Worm (Caenorhabditis elegans) whole organism, early embryonic: ENCODE data around the gene Y43F8B.23.

Source experiments
- B0310.2 ChIP-seq: sonication (generic microtip); optimal IDR thresholded peaks from 2 replicates; lab custom pipeline; 2016; ENCODE audit warnings: mild to moderate bottlenecking, missing genetic modification characterization, missing compliant biosample characterization
- F13C5.2 ChIP-seq: sonication (generic microtip); optimal IDR thresholded peaks from 2 replicates; lab custom pipeline; 2017; ENCODE audit warnings: mild to moderate bottlenecking, missing genetic modification characterization, inconsistent platforms, missing compliant biosample characterization
- aly-1 ChIP-seq: sonication (generic microtip); optimal IDR thresholded peaks from 2 replicates; lab custom pipeline; 2016; ENCODE audit warnings: missing genetic modification characterization, missing compliant biosample characterization
- ama-1 ChIP-seq: fragments of 150-350 bp; optimal IDR thresholded peaks from 2 replicates; lab custom pipeline; 2014
- ceh-13 ChIP-seq: fragments of 200-800 bp; sonication (Bioruptor generic); optimal IDR thresholded peaks from 2 replicates; lab custom pipeline; 2018; ENCODE audit warnings: mild to moderate bottlenecking, missing genetic modification characterization, missing compliant biosample characterization
- ceh-36 ChIP-seq: sonication (generic microtip); optimal IDR thresholded peaks from 2 replicates; lab custom pipeline; 2016; ENCODE audit warnings: missing genetic modification characterization, inconsistent platforms, missing compliant biosample characterization
- ets-7 ChIP-seq: sonication (generic microtip); optimal IDR thresholded peaks from 2 replicates; lab custom pipeline; 2016; ENCODE audit warnings: missing genotype, missing genetic modification characterization, missing compliant biosample characterization
- flt-1 ChIP-seq: fragments of 200-800 bp; sonication (Bioruptor generic); IDR thresholded peaks from 2 replicates; pipeline ENCODE4 v1.3.6; 2022; ENCODE audit warnings: missing genetic modification characterization, missing compliant biosample characterization
- hmbx-1 ChIP-seq: sonication (generic microtip); optimal IDR thresholded peaks from 2 replicates; lab custom pipeline; 2016; ENCODE audit warnings: mild to moderate bottlenecking, missing genetic modification characterization, missing compliant biosample characterization
- hmg-4 ChIP-seq: fragments of 200-800 bp; sonication (Bioruptor generic); optimal IDR thresholded peaks from 2 replicates; lab custom pipeline; 2018; ENCODE audit warnings: mild to moderate bottlenecking, missing genetic modification characterization, missing compliant biosample characterization
- hnd-1 ChIP-seq: sonication (generic microtip); optimal IDR thresholded peaks from 2 replicates; lab custom pipeline; 2016; ENCODE audit warnings: missing genetic modification characterization, missing compliant biosample characterization
- pes-1 ChIP-seq: fragments of 200-800 bp; sonication (Bioruptor generic); IDR thresholded peaks from 2 replicates; pipeline ENCODE4 v1.3.6; 2022; ENCODE audit warnings: missing genetic modification reagents, missing genetic modification characterization, missing compliant biosample characterization
- scrt-1 ChIP-seq: fragments of 200-800 bp; sonication (Bioruptor generic); IDR thresholded peaks from 2 replicates; pipeline ENCODE4 v1.3.6; 2022; ENCODE audit warnings: missing genetic modification characterization, missing compliant biosample characterization
- sea-1 ChIP-seq: fragments of 200-800 bp; sonication (Bioruptor generic); conservative IDR thresholded peaks from 2 replicates; pipeline ENCODE4 v1.3.6; 2022; ENCODE audit warnings: missing genetic modification characterization, missing compliant biosample characterization
- tbx-11 ChIP-seq: fragments of 200-800 bp; sonication (Bioruptor generic); IDR thresholded peaks from 2 replicates; pipeline ENCODE4 v1.3.6; 2022; ENCODE audit warnings: missing genetic modification characterization, missing compliant biosample characterization
- tbx-37 ChIP-seq: fragments of 200-800 bp; sonication (Bioruptor generic); conservative IDR thresholded peaks from 2 replicates; pipeline ENCODE4 v1.3.6; 2022; ENCODE audit warnings: missing genetic modification reagents, missing genetic modification characterization, missing compliant biosample characterization
- tra-4 ChIP-seq: sonication (generic microtip); optimal IDR thresholded peaks from 2 replicates; lab custom pipeline; 2017; ENCODE audit warnings: missing genetic modification characterization, missing compliant biosample characterization

The Y43F8B.23 gene

ce11 chrV:19433806-19434437 lies 33.5 kb downstream of the Y43F8B.23 start, which contains the start of gene C25F9.16:
TSS of gene C25F9.16 (plus strand) at chrV:19434387.
- TF ChIP-seq sea-1 (GFP tag; lab: Robert Waterston, UW): no peak
- no peak for TF ChIP-seq hnd-1
- TF ChIP-seq scrt-1 (GFP tag; lab: Robert Waterston, UW): no peak
- no peak for TF ChIP-seq pes-1 (GFP tag; lab: Robert Waterston, UW)
- no peak for TF ChIP-seq B0310.2 (tag; lab: Kevin White, UChicago)
- TF ChIP-seq aly-1: no peak
- no peak for TF ChIP-seq F13C5.2 (tag; lab: Kevin White, UChicago)
- TF ChIP-seq ceh-13 (GFP tag; lab: Kevin White, UChicago): no peak
- TF ChIP-seq ceh-36 (tag; lab: Kevin White, UChicago): no peak
- TF ChIP-seq tbx-37 (GFP tag; lab: Robert Waterston, UW): no peak
- TF ChIP-seq tbx-11 (GFP tag; lab: Robert Waterston, UW): no peak
- TF ChIP-seq flt-1 (GFP tag; lab: Robert Waterston, UW): no peak
- no peak for TF ChIP-seq ets-7 (tag; lab: Kevin White, UChicago)

- no peak for TF ChIP-seq hnd-1
- TF ChIP-seq tbx-37 (GFP tag; lab: Robert Waterston, UW): no peak
- TF ChIP-seq ceh-13 (GFP tag; lab: Kevin White, UChicago): no peak
- no peak for TF ChIP-seq ama-1 (lab: Kevin White, UChicago)
- no peak for TF ChIP-seq ets-7 (tag; lab: Kevin White, UChicago)
- no peak for TF ChIP-seq flt-1 (GFP tag; lab: Robert Waterston, UW)
- no peak for TF ChIP-seq pes-1 (GFP tag; lab: Robert Waterston, UW)
- TF ChIP-seq sea-1 (GFP tag; lab: Robert Waterston, UW): no peak
- TF ChIP-seq B0310.2 (tag; lab: Kevin White, UChicago): no peak
- TF ChIP-seq aly-1: no peak
- TF ChIP-seq hmg-4: no peak
- TF ChIP-seq F13C5.2 (tag; lab: Kevin White, UChicago): no peak
These were observed 34.5 kb downstream of the Y43F8B.23 start, which contains the start of gene C25F9.11 for ce11 chrV:19432972-19433371. TSS of gene C25F9.11 (minus strand) at chrV:19433072.

ce11 chrV:19432030-19432429 lies 35.4 kb downstream of the Y43F8B.23 start:
- TF ChIP-seq tra-4: no peak
- TF ChIP-seq ceh-36 (tag; lab: Kevin White, UChicago): no peak
- no peak for TF ChIP-seq tbx-11 (GFP tag; lab: Robert Waterston, UW)
- TF ChIP-seq hmg-4: no peak
- no peak for TF ChIP-seq B0310.2 (tag; lab: Kevin White, UChicago)
- no peak for TF ChIP-seq hmbx-1 (tag; lab: Kevin White, UChicago)
- no peak for TF ChIP-seq hnd-1
- TF ChIP-seq ama-1 (lab: Kevin White, UChicago): no peak
- TF ChIP-seq F13C5.2 (tag; lab: Kevin White, UChicago): no peak
- no peak for TF ChIP-seq tbx-37 (GFP tag; lab: Robert Waterston, UW)
- no peak for TF ChIP-seq ets-7 (tag; lab: Kevin White, UChicago)
- TF ChIP-seq ceh-13 (GFP tag; lab: Kevin White, UChicago): no peak
- no peak for TF ChIP-seq sea-1 (GFP tag; lab: Robert Waterston, UW)
- TF ChIP-seq aly-1: no peak
- TF ChIP-seq scrt-1 (GFP tag; lab: Robert Waterston, UW): no peak
- TF ChIP-seq pes-1 (GFP tag; lab: Robert Waterston, UW): no peak

- TF ChIP-seq B0310.2 (tag; lab: Kevin White, UChicago) (no peak), tbx-11 (GFP tag; lab: Robert Waterston, UW) (no peak), pes-1 (GFP tag; lab: Robert Waterston, UW) (no peak), flt-1 (GFP tag; lab: Robert Waterston, UW) (no peak), ceh-36 (tag; lab: Kevin White, UChicago) (no peak), aly-1 (no peak), ama-1 (lab: Kevin White, UChicago) (no peak), F13C5.2 (tag; lab: Kevin White, UChicago) (no peak), ceh-13 (GFP tag; lab: Kevin White, UChicago) (no peak), hmbx-1 (tag; lab: Kevin White, UChicago) (no peak), tra-4 (no peak), scrt-1 (GFP tag; lab: Robert Waterston, UW) (no peak), ets-7 (tag; lab: Kevin White, UChicago) (no peak), hnd-1 (no peak), sea-1 (GFP tag; lab: Robert Waterston, UW) (no peak), hmg-4 (no peak), tbx-37 (GFP tag; lab: Robert Waterston, UW) (no peak)
These were observed 36.4 kb downstream of the Y43F8B.23 start, which contains the start of gene srw-85 for ce11 chrV:19431036-19431435. TSS of gene srw-85 (minus strand) at chrV:19431136.

- TF ChIP-seq ceh-13 (GFP tag; lab: Kevin White, UChicago): no peak
- TF ChIP-seq tra-4: no peak
- TF ChIP-seq F13C5.2 (tag; lab: Kevin White, UChicago): no peak
- TF ChIP-seq tbx-37 (GFP tag; lab: Robert Waterston, UW): no peak
- TF ChIP-seq hmbx-1 (tag; lab: Kevin White, UChicago): no peak
- peak; percentile 50 for TF ChIP-seq ceh-36 (tag; lab: Kevin White, UChicago)
- TF ChIP-seq hmg-4: peak; percentile 26
- no peak for TF ChIP-seq hnd-1
- no peak for TF ChIP-seq aly-1
- no peak for TF ChIP-seq ama-1 (lab: Kevin White, UChicago)
- TF ChIP-seq ets-7 (tag; lab: Kevin White, UChicago): no peak
These were observed 37.0 kb downstream of the Y43F8B.23 start for ce11 chrV:19430351-19430913.

ce11 chrV:19429605-19430004 lies 37.8 kb downstream of the Y43F8B.23 start:
- TF ChIP-seq tra-4: no peak
- no peak for TF ChIP-seq aly-1

ce11 chrV:19428936-19429335 lies 38.5 kb downstream of the Y43F8B.23 start:
- TF ChIP-seq tra-4 (no peak), hnd-1 (no peak), ceh-36 (tag; lab: Kevin White, UChicago) (no peak), scrt-1 (GFP tag; lab: Robert Waterston, UW) (no peak), ama-1 (lab: Kevin White, UChicago) (no peak), hmbx-1 (tag; lab: Kevin White, UChicago) (no peak), hmg-4 (no peak), ets-7 (tag; lab: Kevin White, UChicago) (no peak), flt-1 (GFP tag; lab: Robert Waterston, UW) (no peak), tbx-11 (GFP tag; lab: Robert Waterston, UW) (no peak), aly-1 (no peak), pes-1 (GFP tag; lab: Robert Waterston, UW) (no peak), B0310.2 (tag; lab: Kevin White, UChicago) (no peak), ceh-13 (GFP tag; lab: Kevin White, UChicago) (no peak), tbx-37 (GFP tag; lab: Robert Waterston, UW) (no peak), F13C5.2 (tag; lab: Kevin White, UChicago) (no peak), sea-1 (GFP tag; lab: Robert Waterston, UW) (no peak)
